Fruit fly (Drosophila melanogaster): Measurements from ENCODE around the gene Vha68-2.

Gene Vha68-2

dm6 chr2L:12932996-12933395, 41.1 kb upstream of the Vha68-2 start:
- TF ChIP-seq peb (GFP tag; IDR thresholded peaks at IDR 0.05) (no peak), CG2202 (tag; optimal IDR thresholded peaks at IDR 0.05) (no peak), TFAM (GFP tag; optimal IDR thresholded peaks at IDR 0.05) (no peak), gro (GFP tag; optimal IDR thresholded peaks at IDR 0.05) (no peak), gsb-n (tag; optimal IDR thresholded peaks at IDR 0.05) (no peak), Fer2 (tag; optimal IDR thresholded peaks at IDR 0.05) (no peak), Meics (GFP tag; optimal IDR thresholded peaks at IDR 0.05) (no peak), CG10147 (GFP tag; optimal IDR thresholded peaks at IDR 0.05) (no peak), CkIIα-i1 (GFP tag; IDR thresholded peaks at IDR 0.05) (no peak), PHDP (tag; optimal IDR thresholded peaks at IDR 0.05) (no peak), CG13123 (GFP tag; optimal IDR thresholded peaks at IDR 0.05) (no peak), cas (GFP tag; IDR thresholded peaks at IDR 0.05) (no peak), CG9609 (GFP tag; optimal IDR thresholded peaks at IDR 0.05) (no peak), Myb (GFP tag; optimal IDR thresholded peaks at IDR 0.05) (no peak), scrt (GFP tag; optimal IDR thresholded peaks at IDR 0.05) (no peak), cwo (GFP tag; optimal IDR thresholded peaks at IDR 0.05) (no peak), wek (GFP tag; optimal IDR thresholded peaks at IDR 0.05) (no peak), toy (GFP tag; IDR thresholded peaks at IDR 0.05) (no peak), ranshi (GFP tag; IDR thresholded peaks at IDR 0.05) (no peak), oc (tag; optimal IDR thresholded peaks at IDR 0.05) (no peak)

- TF ChIP-seq CG31365 (tag; optimal IDR thresholded peaks at IDR 0.05): no peak
- no peak for TF ChIP-seq Pdp1 (GFP tag; optimal IDR thresholded peaks at IDR 0.05)
- TF ChIP-seq CG4820 (GFP tag; optimal IDR thresholded peaks at IDR 0.05): no peak
- no peak for TF ChIP-seq Taf1 (GFP tag; IDR thresholded peaks at IDR 0.05)
- no peak for TF ChIP-seq Dll (GFP tag; IDR thresholded peaks at IDR 0.05; ENCODE audit: partially characterized antibody)
- TF ChIP-seq chm (GFP tag; IDR thresholded peaks at IDR 0.05): no peak
- no peak for TF ChIP-seq sens (GFP tag)
- no peak for TF ChIP-seq Tbp (GFP tag; optimal IDR thresholded peaks at IDR 0.05)
- TF ChIP-seq Sin3A (optimal IDR thresholded peaks at IDR 0.05): no peak
- TF ChIP-seq Doc3 (GFP tag; IDR thresholded peaks at IDR 0.05; ENCODE audit: partially characterized antibody): no peak
- TF ChIP-seq CG12155 (GFP tag; optimal IDR thresholded peaks at IDR 0.05): no peak
- no peak for TF ChIP-seq pb (GFP tag; optimal IDR thresholded peaks at IDR 0.05)
- TF ChIP-seq Hr39 (optimal IDR thresholded peaks at IDR 0.05): no peak
- TF ChIP-seq Dip2 (GFP tag; IDR thresholded peaks at IDR 0.05): no peak
- TF ChIP-seq corto (GFP tag; optimal IDR thresholded peaks at IDR 0.05): no peak
- no peak for TF ChIP-seq pros (GFP tag; optimal IDR thresholded peaks at IDR 0.05)
- TF ChIP-seq inv (GFP tag; IDR thresholded peaks at IDR 0.05; ENCODE audit: partially characterized antibody): no peak
- TF ChIP-seq Dp (GFP tag; optimal IDR thresholded peaks at IDR 0.05): no peak
- TF ChIP-seq Hmr (GFP tag; optimal IDR thresholded peaks at IDR 0.05): peak; percentile 34
- no peak for TF ChIP-seq vnd (GFP tag; IDR thresholded peaks at IDR 0.05; ENCODE audit: partially characterized antibody)
- TF ChIP-seq slou (GFP tag; optimal IDR thresholded peaks at IDR 0.05): no peak
- TF ChIP-seq Myb (GFP tag; optimal IDR thresholded peaks at IDR 0.05): no peak
- TF ChIP-seq cwo (GFP tag; optimal IDR thresholded peaks at IDR 0.05): peak; percentile 5
- TF ChIP-seq CG10267 (tag; optimal IDR thresholded peaks at IDR 0.05): no peak
- no peak for TF ChIP-seq CG12104 (GFP tag; optimal IDR thresholded peaks at IDR 0.05)
- no peak for TF ChIP-seq klu (GFP tag; IDR thresholded peaks at IDR 0.05)
- TF ChIP-seq CG11504 (tag; optimal IDR thresholded peaks at IDR 0.05): peak; percentile 33
- TF ChIP-seq CG1529 (GFP tag; optimal IDR thresholded peaks at IDR 0.05): no peak
- TF ChIP-seq CG6175 (GFP tag; IDR thresholded peaks at IDR 0.05): no peak
- TF ChIP-seq Hr78 (GFP tag; optimal IDR thresholded peaks at IDR 0.05): no peak
- no peak for TF ChIP-seq CG12071 (GFP tag; optimal IDR thresholded peaks at IDR 0.05)
- TF ChIP-seq nerfin-2 (GFP tag; IDR thresholded peaks at IDR 0.05; ENCODE audit: partially characterized antibody): no peak
- TF ChIP-seq sna (GFP tag; IDR thresholded peaks at IDR 0.05; ENCODE audit: partially characterized antibody): no peak
- TF ChIP-seq hbn (GFP tag; IDR thresholded peaks at IDR 0.05; ENCODE audit: partially characterized antibody): no peak
Observed at dm6 chr2L:12950682-12951081, 23.4 kb upstream of the Vha68-2 start.

All from whole organism, embryonic.